Fruit fly (Drosophila melanogaster) whole organism, adult: ENCODE measurements around the gene Rpn5.

Source experiments
- CG14711 ChIP-seq: fragments of 200-800 bp; sonication (Bioruptor generic); optimal IDR thresholded peaks from 2 replicates; lab custom pipeline; 2018; ENCODE audit warnings: missing biosample characterization, mild to moderate bottlenecking, missing genetic modification characterization, moderate library complexity
- CG7101 ChIP-seq: fragments of 200-800 bp; sonication (Bioruptor generic); optimal IDR thresholded peaks from 2 replicates; lab custom pipeline; 2018; ENCODE audit warnings: missing biosample characterization, mild to moderate bottlenecking, missing genetic modification characterization, moderate library complexity
- kay ChIP-seq: fragments of 200-800 bp; sonication (Bioruptor generic); peaks from one replicate; lab custom pipeline; 2016; ENCODE audit warnings: missing biosample characterization, missing genetic modification characterization, borderline replicate concordance

DNA sequence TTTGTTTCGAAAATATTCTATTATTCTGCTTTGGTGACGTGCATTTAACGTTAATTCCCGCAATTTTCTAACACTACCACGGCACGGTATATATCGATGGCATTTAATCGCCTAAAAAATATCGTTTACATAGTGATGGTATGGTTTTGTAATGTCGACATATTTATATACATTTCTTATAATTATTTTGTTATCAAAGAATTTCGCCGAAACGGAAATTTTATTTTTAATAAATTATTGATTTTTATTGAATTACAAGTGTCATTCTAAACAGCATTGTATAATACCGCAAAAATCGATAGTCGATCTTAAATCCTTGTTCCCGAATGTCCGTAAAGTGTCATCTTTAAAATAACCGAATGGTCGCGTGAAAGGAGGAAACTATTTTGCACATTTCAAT is 35.2 kb downstream of the Rpn5 start, which contains the start of the genes Sec20 and dgrn:
- TF ChIP-seq kay (GFP tag; lab: Kevin White, UChicago), result peak; percentile 96
- peak; percentile 73 for TF ChIP-seq CG7101
- TF ChIP-seq CG14711 (tag; lab: Kevin White, UChicago), result peak; percentile 66
